Worm (Caenorhabditis elegans) whole organism, L4 larva: ENCODE data around the gene T03D8.6.

Experiments used
- daf-8 ChIP-seq: fragments of 200-800 bp; sonication (Bioruptor generic); IDR thresholded peaks from 2 replicates; pipeline ENCODE4 v1.3.6; 2022; ENCODE audit warnings: missing genetic modification characterization, missing compliant biosample characterization
- dpl-1 ChIP-seq: fragments of 150-350 bp; optimal IDR thresholded peaks from 2 replicates; lab custom pipeline; 2014; ENCODE audit warnings: missing biosample characterization, missing genetic modification reagents, missing genetic modification characterization
- egl-27 ChIP-seq: sonication (generic microtip); optimal IDR thresholded peaks from 3 replicates; lab custom pipeline; 2017; ENCODE audit warnings: missing biosample characterization, missing genetic modification reagents, missing genetic modification characterization
- fos-1 ChIP-seq: fragments of 150-350 bp; optimal IDR thresholded peaks from 2 replicates; lab custom pipeline; 2014; ENCODE audit warnings: missing biosample characterization, missing genetic modification characterization
- jun-1 ChIP-seq: fragments of 150-350 bp; optimal IDR thresholded peaks from 2 replicates; lab custom pipeline; 2014; ENCODE audit warnings: missing biosample characterization, missing genetic modification reagents, missing genetic modification characterization
- lin-13 ChIP-seq: fragments of 150-350 bp; optimal IDR thresholded peaks from 2 replicates; lab custom pipeline; 2014; ENCODE audit warnings: missing biosample characterization, missing genetic modification reagents, missing genetic modification characterization
- nhr-11 ChIP-seq: fragments of 150-350 bp; optimal IDR thresholded peaks from 2 replicates; lab custom pipeline; 2014; ENCODE audit warnings: missing biosample characterization, missing genetic modification characterization
- nhr-41 ChIP-seq: fragments of 200-800 bp; sonication (Bioruptor generic); IDR thresholded peaks from 2 replicates; pipeline ENCODE4 v1.3.6; 2022; ENCODE audit warnings: missing genetic modification reagents, missing genetic modification characterization, missing compliant biosample characterization
- nhr-48 ChIP-seq: sonication (generic microtip); optimal IDR thresholded peaks from 2 replicates; lab custom pipeline; 2016; ENCODE audit warnings: mild to moderate bottlenecking, missing genetic modification characterization, missing compliant biosample characterization
- nhr-77 ChIP-seq: fragments of 150-350 bp; optimal IDR thresholded peaks from 2 replicates; lab custom pipeline; 2014; ENCODE audit warnings: missing biosample characterization, missing genetic modification characterization
- pha-4 ChIP-seq, 2 experiments: fragments of 150-350 bp in 1 of 2; fragments of 200-800 bp in 1 of 2; sonication (Bioruptor generic) in 1 of 2; IDR thresholded peaks in 1 of 2; optimal IDR thresholded peaks in 1 of 2; 2 replicates each; pipeline versions ENCODE4 v1.3.6 to Lab custom; 2014 to 2022; ENCODE audit warnings: missing genetic modification characterization in 2 of 2, missing genetic modification reagents in 2 of 2, missing biosample characterization in 1 of 2, missing compliant biosample characterization in 1 of 2
- unc-130 ChIP-seq: sonication (generic microtip); optimal IDR thresholded peaks from 2 replicates; lab custom pipeline; 2016; ENCODE audit warnings: missing genetic modification reagents, missing genetic modification characterization, missing compliant biosample characterization
- unc-39 ChIP-seq: sonication (generic microtip); optimal IDR thresholded peaks from 2 replicates; lab custom pipeline; 2017; ENCODE audit warnings: missing biosample characterization, missing genetic modification characterization
- unc-62 ChIP-seq, 3 experiments: fragments of 150-350 bp in 1 of 3; sonication (generic microtip); optimal IDR thresholded peaks in 2 of 3; peaks in 1 of 3; 1 replicate in 1 of 3; 2 replicates in 2 of 3; lab custom pipeline; 2014 to 2017; ENCODE audit warnings: missing biosample characterization in 3 of 3, missing genetic modification characterization in 3 of 3, missing genetic modification reagents in 3 of 3, missing genotype in 1 of 3

DNA sequence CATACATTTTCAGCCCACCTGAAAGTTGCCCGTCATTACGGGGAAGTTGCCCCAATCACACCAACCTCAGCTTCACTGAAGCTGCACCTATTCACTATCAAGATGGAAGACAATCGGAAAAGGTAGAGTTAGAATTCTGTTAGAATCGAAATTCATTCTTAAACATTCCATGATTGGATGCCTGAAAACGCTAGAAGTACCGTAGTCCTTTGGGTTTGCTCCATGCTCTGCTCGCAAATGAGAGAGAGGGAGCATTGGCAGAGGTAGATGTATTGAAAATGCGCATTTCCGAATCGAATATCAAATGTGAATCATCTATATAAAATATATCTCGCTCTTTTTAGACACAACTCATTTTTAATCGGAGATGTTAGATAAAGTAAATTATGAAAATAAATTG is 39.7 kb downstream of the T03D8.6 start, which contains the start of gene hif-1:
- no peak for TF ChIP-seq pha-4 (GFP tag; IDR thresholded peaks at IDR 0.05; lab: Robert Waterston, UW)
- no peak for TF ChIP-seq pha-4 (tag; optimal IDR thresholded peaks at IDR 0.05; lab: Kevin White, UChicago)
- TF ChIP-seq nhr-41 (GFP tag; lab: Robert Waterston, UW), result no peak
- TF ChIP-seq unc-39 (tag; lab: Kevin White, UChicago), result no peak
- TF ChIP-seq nhr-77, result no peak
- TF ChIP-seq fos-1 (tag; lab: Kevin White, UChicago), result no peak
- TF ChIP-seq jun-1 (tag; lab: Kevin White, UChicago), result no peak
- TF ChIP-seq unc-130 (GFP tag; lab: Kevin White, UChicago), result no peak
- no peak for TF ChIP-seq nhr-48 (tag; lab: Kevin White, UChicago)
- no peak for TF ChIP-seq dpl-1 (GFP tag; lab: Kevin White, UChicago)
- TF ChIP-seq nhr-11 (tag; lab: Kevin White, UChicago), result no peak
- no peak for TF ChIP-seq lin-13 (GFP tag; lab: Kevin White, UChicago)
- TF ChIP-seq egl-27, result no peak
- TF ChIP-seq unc-62 (GFP tag; optimal IDR thresholded peaks at IDR 0.05 in 1 of 2; lab: Kevin White, UChicago), result peak in 1 of 2 experiments; percentile 58
- no peak for TF ChIP-seq unc-62 (tag; optimal IDR thresholded peaks at IDR 0.05; lab: Kevin White, UChicago)
- no peak for TF ChIP-seq daf-8
